Worm (Caenorhabditis elegans) whole organism, L1 larva: ENCODE data around the gene cest-35.2.
A peak's percentile ranks its signal among the peaks of the same experiment; 100 is the strongest.

Experiments used
- C04F5.9 ChIP-seq: sonication (generic microtip); optimal IDR thresholded peaks from 2 replicates; lab custom pipeline; 2016; ENCODE audit warnings: missing genetic modification characterization, missing compliant biosample characterization
- aha-1 ChIP-seq: fragments of 150-350 bp; optimal IDR thresholded peaks from 2 replicates; lab custom pipeline; 2014; ENCODE audit warnings: missing biosample characterization, missing genetic modification characterization
- alr-1 ChIP-seq: fragments of 200-800 bp; sonication (Bioruptor generic); optimal IDR thresholded peaks from 2 replicates; lab custom pipeline; 2018; ENCODE audit warnings: borderline replicate concordance, mild to moderate bottlenecking, missing genetic modification characterization, missing compliant biosample characterization
- aly-2 ChIP-seq: fragments of 150-350 bp; optimal IDR thresholded peaks from 2 replicates; lab custom pipeline; 2014; ENCODE audit warnings: missing biosample characterization, missing genetic modification characterization
- ceh-63 ChIP-seq: fragments of 200-800 bp; sonication (Bioruptor generic); optimal IDR thresholded peaks from 2 replicates; lab custom pipeline; 2018; ENCODE audit warnings: mild to moderate bottlenecking, missing genetic modification characterization, missing compliant biosample characterization
- ceh-8 ChIP-seq: fragments of 200-800 bp; sonication (Bioruptor generic); optimal IDR thresholded peaks from 2 replicates; lab custom pipeline; 2018; ENCODE audit warnings: mild to moderate bottlenecking, missing genetic modification characterization, moderate library complexity, missing compliant biosample characterization
- ceh-82 ChIP-seq, 3 experiments: fragments of 150-350 bp in 1 of 3; sonication (generic microtip) in 2 of 3; optimal IDR thresholded peaks; 2 replicates each; lab custom pipeline; 2014 to 2017; ENCODE audit warnings: missing biosample characterization in 3 of 3, missing genetic modification characterization in 3 of 3
- ceh-88 ChIP-seq: fragments of 200-800 bp; sonication (Bioruptor generic); IDR thresholded peaks from 2 replicates; pipeline ENCODE4 v1.3.6; 2022; ENCODE audit warnings: missing genetic modification characterization, missing compliant biosample characterization
- ceh-90 ChIP-seq: sonication (generic microtip); optimal IDR thresholded peaks from 2 replicates; lab custom pipeline; 2016; ENCODE audit warnings: missing genetic modification characterization, missing compliant biosample characterization
- ces-1 ChIP-seq: fragments of 150-350 bp; optimal IDR thresholded peaks from 2 replicates; lab custom pipeline; 2014; ENCODE audit warnings: missing biosample characterization, missing genetic modification reagents, missing genetic modification characterization
- dpl-1 ChIP-seq, 3 experiments: fragments of 150-350 bp in 2 of 3; sonication (generic microtip) in 1 of 3; optimal IDR thresholded peaks; 2 replicates each; lab custom pipeline; 2014 to 2017; ENCODE audit warnings: missing biosample characterization in 3 of 3, missing genetic modification characterization in 3 of 3, missing genetic modification reagents in 3 of 3
- dsc-1 ChIP-seq: sonication (generic microtip); optimal IDR thresholded peaks from 2 replicates; lab custom pipeline; 2016; ENCODE audit warnings: mild to moderate bottlenecking, missing genetic modification characterization, missing compliant biosample characterization
- efl-1 ChIP-seq, 4 experiments: fragments of 150-350 bp; optimal IDR thresholded peaks in 3 of 4; peaks in 1 of 4; 1 replicate in 1 of 4; 2 replicates in 3 of 4; lab custom pipeline; 2014; ENCODE audit warnings: missing biosample characterization in 2 of 4, missing genetic modification characterization in 2 of 4, missing genetic modification reagents in 2 of 4
- egl-13 ChIP-seq: sonication (generic microtip); optimal IDR thresholded peaks from 2 replicates; lab custom pipeline; 2016; ENCODE audit warnings: missing genotype, missing genetic modification reagents, missing genetic modification characterization, missing compliant biosample characterization
- egl-27 ChIP-seq, 2 experiments: fragments of 150-350 bp in 1 of 2; sonication (generic microtip); optimal IDR thresholded peaks; 3 replicates each; lab custom pipeline; 2017 to 2018; ENCODE audit warnings: missing biosample characterization in 2 of 2, missing genetic modification characterization in 2 of 2, missing genetic modification reagents in 2 of 2
- ets-5 ChIP-seq: fragments of 200-800 bp; sonication (Bioruptor generic); IDR thresholded peaks from 2 replicates; pipeline ENCODE4 v1.3.6; 2022; ENCODE audit warnings: missing genetic modification characterization, missing compliant biosample characterization
- fkh-10 ChIP-seq: sonication (generic microtip); optimal IDR thresholded peaks from 2 replicates; lab custom pipeline; 2017; ENCODE audit warnings: missing biosample characterization, missing genetic modification reagents, missing genetic modification characterization
- fkh-8 ChIP-seq: sonication (generic microtip); optimal IDR thresholded peaks from 2 replicates; lab custom pipeline; 2016; ENCODE audit warnings: mild to moderate bottlenecking, missing genetic modification characterization, missing compliant biosample characterization
- hlh-17 ChIP-seq: fragments of 200-800 bp; sonication (Bioruptor generic); optimal IDR thresholded peaks from 2 replicates; lab custom pipeline; 2018; ENCODE audit warnings: missing genetic modification characterization, mild to moderate bottlenecking, missing compliant biosample characterization, moderate library complexity, borderline replicate concordance
- hpl-2 ChIP-seq: fragments of 150-350 bp; optimal IDR thresholded peaks from 2 replicates; lab custom pipeline; 2014; ENCODE audit warnings: missing biosample characterization, missing genetic modification reagents, missing genetic modification characterization
- isw-1 ChIP-seq: fragments of 200-800 bp; sonication (Bioruptor generic); IDR thresholded peaks from 2 replicates; pipeline ENCODE4 v1.3.6; 2022; ENCODE audit warnings: missing genetic modification characterization, missing compliant biosample characterization
- lin-14 ChIP-seq: fragments of 200-800 bp; sonication (Bioruptor generic); optimal IDR thresholded peaks from 2 replicates; lab custom pipeline; 2018; ENCODE audit warnings: mild to moderate bottlenecking, missing genetic modification characterization, moderate library complexity, missing compliant biosample characterization
- lin-39 ChIP-seq: fragments of 150-350 bp; optimal IDR thresholded peaks from 2 replicates; lab custom pipeline; 2014; ENCODE audit warnings: missing biosample characterization, missing genetic modification reagents, missing genetic modification characterization
- lir-3 ChIP-seq: sonication (generic microtip); optimal IDR thresholded peaks from 2 replicates; lab custom pipeline; 2016; ENCODE audit warnings: mild to moderate bottlenecking, missing genetic modification characterization, moderate library complexity, missing compliant biosample characterization; ENCODE audit not compliant: poor library complexity
- mep-1 ChIP-seq: fragments of 150-350 bp; optimal IDR thresholded peaks from 2 replicates; lab custom pipeline; 2014; ENCODE audit warnings: missing biosample characterization, missing genetic modification characterization
- nhr-11 ChIP-seq: fragments of 150-350 bp; optimal IDR thresholded peaks from 2 replicates; lab custom pipeline; 2014; ENCODE audit warnings: missing biosample characterization, missing genetic modification characterization
- nhr-12 ChIP-seq: sonication (generic microtip); optimal IDR thresholded peaks from 2 replicates; lab custom pipeline; 2017; ENCODE audit warnings: missing biosample characterization, missing genetic modification characterization
- nhr-20 ChIP-seq: sonication (generic microtip); optimal IDR thresholded peaks from 2 replicates; lab custom pipeline; 2016; ENCODE audit warnings: mild to moderate bottlenecking, missing genetic modification characterization, missing compliant biosample characterization
- nhr-76 ChIP-seq: sonication (generic microtip); optimal IDR thresholded peaks from 2 replicates; lab custom pipeline; 2017; ENCODE audit warnings: missing biosample characterization, missing genetic modification characterization
- nhr-85 ChIP-seq: sonication (generic microtip); peaks from one replicate; lab custom pipeline; 2016; ENCODE audit warnings: missing genetic modification characterization, inconsistent platforms, missing compliant biosample characterization
- nhr-90 ChIP-seq: sonication (generic microtip); optimal IDR thresholded peaks from 2 replicates; lab custom pipeline; 2016; ENCODE audit warnings: mild to moderate bottlenecking, missing genetic modification characterization, missing compliant biosample characterization; ENCODE audit not compliant: poor library complexity
- pag-3 ChIP-seq: sonication (generic microtip); optimal IDR thresholded peaks from 2 replicates; lab custom pipeline; 2017; ENCODE audit warnings: missing genetic modification characterization, mild to moderate bottlenecking, missing compliant biosample characterization, antibody characterized with exemption, borderline replicate concordance; ENCODE audit not compliant: insufficient read depth
- snu-23 ChIP-seq: sonication (generic microtip); optimal IDR thresholded peaks from 2 replicates; lab custom pipeline; 2016; ENCODE audit warnings: missing genetic modification characterization, missing compliant biosample characterization
- sox-4 ChIP-seq: sonication (generic microtip); optimal IDR thresholded peaks from 2 replicates; lab custom pipeline; 2016; ENCODE audit warnings: missing genetic modification characterization, missing compliant biosample characterization
- tbx-2 ChIP-seq: sonication (generic microtip); optimal IDR thresholded peaks from 2 replicates; lab custom pipeline; 2016; ENCODE audit warnings: missing genetic modification characterization, missing compliant biosample characterization
- tlp-1 ChIP-seq: fragments of 150-350 bp; optimal IDR thresholded peaks from 2 replicates; lab custom pipeline; 2014; ENCODE audit warnings: missing biosample characterization, missing genetic modification characterization
- unc-62 ChIP-seq: fragments of 150-350 bp; optimal IDR thresholded peaks from 2 replicates; lab custom pipeline; 2014; ENCODE audit warnings: missing biosample characterization, missing genetic modification reagents, missing genetic modification characterization
- unc-86 ChIP-seq: sonication (generic microtip); optimal IDR thresholded peaks from 2 replicates; lab custom pipeline; 2016; ENCODE audit warnings: missing genetic modification characterization, missing compliant biosample characterization
- zag-1 ChIP-seq: fragments of 150-350 bp; optimal IDR thresholded peaks from 2 replicates; lab custom pipeline; 2014; ENCODE audit warnings: missing biosample characterization, missing genetic modification characterization
- zip-4 ChIP-seq: fragments of 200-800 bp; sonication (Bioruptor generic); optimal IDR thresholded peaks from 2 replicates; lab custom pipeline; 2018; ENCODE audit warnings: mild to moderate bottlenecking, missing genetic modification characterization, moderate library complexity, missing compliant biosample characterization
- ztf-11 ChIP-seq, 2 experiments: sonication (generic microtip); optimal IDR thresholded peaks; 2 replicates each; lab custom pipeline; 2016 to 2017; ENCODE audit warnings: missing genetic modification characterization in 2 of 2, missing biosample characterization in 1 of 2, missing compliant biosample characterization in 1 of 2
- ztf-4 ChIP-seq: fragments of 150-350 bp; optimal IDR thresholded peaks from 2 replicates; lab custom pipeline; 2014; ENCODE audit warnings: missing biosample characterization, missing genetic modification characterization

The cest-35.2 gene

ce11 chrV:5237116-5237515, at the start of gene cest-35.2:
Gene cest-35.2 (minus strand): TSS chrV:5237216.
- TF ChIP-seq fkh-10 (GFP tag; lab: Kevin White, UChicago) (no peak), mep-1 (tag; lab: Kevin White, UChicago) (no peak), ceh-8 (GFP tag; lab: Kevin White, UChicago) (no peak), lin-39 (tag; lab: Kevin White, UChicago) (no peak), ztf-4 (no peak), zag-1 (tag; lab: Kevin White, UChicago) (no peak), nhr-20 (tag; lab: Kevin White, UChicago) (no peak), ceh-63 (GFP tag; lab: Kevin White, UChicago) (no peak), hpl-2 (GFP tag; lab: Kevin White, UChicago) (no peak), ztf-11 (tag; optimal IDR thresholded peaks at IDR 0.05; lab: Kevin White, UChicago) (no peak), lir-3 (tag; lab: Kevin White, UChicago) (no peak), ceh-82 (tag; optimal IDR thresholded peaks at IDR 0.05; lab: Kevin White, UChicago) (no peak)

DNA sequence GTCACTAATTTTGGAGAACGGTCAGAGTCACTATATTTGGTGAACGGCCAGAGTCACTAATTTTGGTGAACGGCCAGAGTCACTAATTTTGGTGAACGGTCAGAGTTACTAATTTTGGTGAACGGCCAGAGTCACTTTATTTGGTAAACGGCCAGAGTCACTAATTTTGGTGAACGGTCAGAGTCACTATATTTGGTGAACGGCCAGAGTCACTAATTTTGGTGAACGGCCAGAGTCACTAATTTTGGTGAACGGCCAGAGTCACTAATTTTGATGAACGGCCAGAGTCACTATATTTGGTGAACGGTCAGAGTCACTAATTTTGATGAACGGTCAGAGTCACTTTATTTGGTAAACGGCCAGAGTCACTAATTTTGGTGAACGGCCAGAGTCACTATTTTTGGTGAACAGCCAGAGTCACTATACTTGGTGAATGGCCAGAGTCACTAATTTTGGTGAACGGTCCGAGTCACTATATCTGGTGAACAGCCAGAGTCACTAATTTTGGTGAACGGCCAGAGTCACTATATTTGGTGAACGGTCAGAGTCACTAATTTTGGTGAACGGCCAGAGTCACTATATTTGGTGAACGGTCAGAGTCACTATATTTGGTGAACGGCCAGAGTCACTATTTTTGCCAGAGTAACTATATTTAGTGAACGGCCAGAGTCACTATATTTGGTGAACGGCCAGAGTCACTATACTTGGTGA, 47.4 kb upstream of the cest-35.2 start:
- TF ChIP-seq ceh-63 (GFP tag; lab: Kevin White, UChicago) (peak; percentile 46), ceh-8 (GFP tag; lab: Kevin White, UChicago) (peak; percentile 35)

DNA sequence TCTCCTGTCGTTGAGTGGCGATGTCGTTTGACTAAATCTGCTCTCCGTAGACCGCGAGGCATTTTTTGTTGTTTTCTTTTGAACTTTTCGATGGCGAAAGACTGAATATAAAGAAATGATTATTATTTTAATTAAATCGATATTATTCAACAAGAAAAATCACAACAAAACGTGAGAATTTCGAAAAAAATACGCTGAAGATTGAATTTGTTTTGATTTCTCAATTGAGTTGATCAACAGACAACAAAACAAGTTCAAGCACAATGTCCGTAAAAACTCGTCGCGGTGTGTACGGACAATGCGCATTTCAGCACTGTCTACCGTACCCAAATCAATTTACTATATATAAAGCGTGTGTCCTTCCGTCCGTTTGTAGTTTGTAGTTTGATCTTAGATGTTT, 41.0 kb upstream of the cest-35.2 start, which contains the start of gene B0238.9:
B0238.9 (minus strand) TSS at position 101 of the 400 bp plus-strand sequence.
- TF ChIP-seq sox-4 (no peak), alr-1 (tag; lab: Kevin White, UChicago) (no peak), snu-23 (no peak), C04F5.9 (tag; lab: Kevin White, UChicago) (no peak), ets-5 (GFP tag; lab: Robert Waterston, UW) (no peak), unc-62 (GFP tag; lab: Kevin White, UChicago) (no peak), egl-27 (tag; optimal IDR thresholded peaks at IDR 0.05; lab: Kevin White, UChicago) (no peak), zag-1 (tag; lab: Kevin White, UChicago) (no peak), aly-2 (tag; lab: Kevin White, UChicago) (no peak), unc-86 (tag; lab: Kevin White, UChicago) (no peak), fkh-8 (tag; lab: Kevin White, UChicago) (no peak), tbx-2 (tag; lab: Kevin White, UChicago) (no peak), hlh-17 (GFP tag; lab: Kevin White, UChicago) (no peak), nhr-12 (tag; lab: Kevin White, UChicago) (no peak), nhr-11 (tag; lab: Kevin White, UChicago) (no peak), nhr-85 (tag; lab: Kevin White, UChicago) (no peak)

DNA sequence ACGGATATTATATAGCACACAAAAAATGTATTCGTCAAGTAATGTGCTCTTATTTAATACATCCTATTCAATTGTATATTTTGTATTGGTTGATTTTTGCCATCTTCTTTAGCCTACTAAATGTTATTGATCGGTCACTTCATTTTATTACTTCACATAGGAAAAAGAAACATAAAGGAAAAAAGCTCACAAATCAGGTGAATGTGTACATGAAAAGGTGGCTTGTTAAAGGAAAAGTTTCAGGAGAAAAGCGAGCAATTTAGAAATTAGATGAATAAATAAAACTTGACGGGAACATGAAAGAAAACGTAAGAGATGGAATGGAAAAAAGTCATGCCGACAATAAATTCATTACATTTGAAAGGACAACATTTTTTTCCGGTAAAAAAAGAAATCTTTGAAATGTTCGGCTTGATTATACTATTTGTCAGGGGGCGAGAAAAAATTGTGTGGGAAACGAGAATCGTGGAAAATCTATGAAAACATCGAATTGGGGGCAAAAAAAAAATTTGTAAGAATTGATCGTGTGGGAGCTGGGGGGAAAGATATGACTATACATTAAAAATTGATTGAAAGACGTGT, 38.5 kb upstream of the cest-35.2 start:
- TF ChIP-seq nhr-90 (tag; lab: Kevin White, UChicago) (peak; percentile 14), nhr-85 (tag; lab: Kevin White, UChicago) (peak; percentile 69), efl-1 (optimal IDR thresholded peaks at IDR 0.05; lab: Kevin White, UChicago) (no peak), efl-1 (GFP tag; optimal IDR thresholded peaks at IDR 0.05 in 1 of 2; lab: Kevin White, UChicago) (peak in 1 of 2 experiments; percentile 39), lin-14 (GFP tag; lab: Kevin White, UChicago) (no peak)
- TF ChIP-seq, all 84 proteins: peak for 3

- peak; percentile 61 for TF ChIP-seq nhr-20 (tag; lab: Kevin White, UChicago)
- no peak for TF ChIP-seq lin-14 (GFP tag; lab: Kevin White, UChicago)
- no peak for TF ChIP-seq nhr-76 (tag; lab: Kevin White, UChicago)
- TF ChIP-seq egl-13 = peak; percentile 5
- TF ChIP-seq zip-4 = peak; percentile 11
- TF ChIP-seq dsc-1 (tag; lab: Kevin White, UChicago) = no peak
- TF ChIP-seq ceh-88 (GFP tag; lab: Robert Waterston, UW) = no peak
- no peak for TF ChIP-seq ceh-90 (tag; lab: Kevin White, UChicago)
- no peak for TF ChIP-seq aha-1 (tag; lab: Kevin White, UChicago)
- no peak for TF ChIP-seq zag-1 (tag; lab: Kevin White, UChicago)
- peak; percentile 71 to 81 (median 81) for TF ChIP-seq dpl-1 (GFP tag; optimal IDR thresholded peaks at IDR 0.05; lab: Kevin White, UChicago)
- TF ChIP-seq isw-1 (GFP tag; lab: Robert Waterston, UW) = peak; percentile 24
- no peak for TF ChIP-seq pag-3
- no peak for TF ChIP-seq ces-1 (GFP tag; lab: Kevin White, UChicago)
- TF ChIP-seq tlp-1 (tag; lab: Kevin White, UChicago) = no peak
Observed at ce11 chrV:5274974-5275373, 38.0 kb upstream of the cest-35.2 start.
